Worm (Caenorhabditis elegans): ENCODE results near the gene srx-114.
A peak's percentile ranks its signal among the peaks of the same experiment; 100 is the strongest.

srx-114 gene

ce11 chrII:5463692-5464300 is 30.8 kb upstream of the srx-114 start:
- TF ChIP-seq hlh-30 (tag; optimal IDR thresholded peaks at IDR 0.05; ENCODE audit: insufficient read depth), result peak; percentile 10
- no peak for TF ChIP-seq jun-1 (tag; optimal IDR thresholded peaks at IDR 0.05)
- TF ChIP-seq nhr-28 (tag; optimal IDR thresholded peaks at IDR 0.05), result peak; percentile 48
- no peak for TF ChIP-seq zfp-2 (tag; optimal IDR thresholded peaks at IDR 0.05)
- peak in 1 of 2 experiments; percentile 10 for TF ChIP-seq lsy-2 (tag; optimal IDR thresholded peaks at IDR 0.05)
- TF ChIP-seq ceh-28 (tag; optimal IDR thresholded peaks at IDR 0.05), result no peak
- TF ChIP-seq hlh-11 (tag; optimal IDR thresholded peaks at IDR 0.05), result peak; percentile 40
- peak; percentile 21 for TF ChIP-seq nhr-11 (tag; optimal IDR thresholded peaks at IDR 0.05)
- TF ChIP-seq hmg-1.1 (GFP tag; IDR thresholded peaks at IDR 0.05), result 0 out of 2 replicates have a peak, but pooled peaks have one; percentile 32
- peak in 1 of 2 experiments; percentile 56 for TF ChIP-seq unc-62 (GFP tag; optimal IDR thresholded peaks at IDR 0.05 in 1 of 2)
- no peak for TF ChIP-seq unc-62 (tag; optimal IDR thresholded peaks at IDR 0.05)
- TF ChIP-seq mep-1 (tag; optimal IDR thresholded peaks at IDR 0.05), result peak; percentile 13

- TF ChIP-seq lin-39 (tag; optimal IDR thresholded peaks at IDR 0.05) (no peak), hif-1 (tag; optimal IDR thresholded peaks at IDR 0.05) (no peak), mdl-1 (tag; optimal IDR thresholded peaks at IDR 0.05) (no peak), nhr-25 (tag; optimal IDR thresholded peaks at IDR 0.05; ENCODE audit: borderline replicate concordance, insufficient read depth) (no peak), F37D6.2 (tag; optimal IDR thresholded peaks at IDR 0.05) (no peak), tra-1 (GFP tag; IDR thresholded peaks at IDR 0.05) (no peak), zag-1 (tag; optimal IDR thresholded peaks at IDR 0.05) (no peak), dmd-9 (GFP tag; IDR thresholded peaks at IDR 0.05) (no peak), mep-1 (tag; optimal IDR thresholded peaks at IDR 0.05) (peak; percentile 29), ceh-32 (tag; optimal IDR thresholded peaks at IDR 0.05; ENCODE audit: poor library complexity) (no peak), daf-12 (tag; optimal IDR thresholded peaks at IDR 0.05) (no peak), skn-1 (tag; optimal IDR thresholded peaks at IDR 0.05) (no peak), lin-1 (GFP tag; IDR thresholded peaks at IDR 0.05) (no peak), Y48G9A.11 (GFP tag; IDR thresholded peaks at IDR 0.05) (no peak), attf-4 (tag; optimal IDR thresholded peaks at IDR 0.05) (no peak), dve-1 (tag; optimal IDR thresholded peaks at IDR 0.05; ENCODE audit: insufficient read depth) (peak; percentile 38), ceh-82 (tag; optimal IDR thresholded peaks at IDR 0.05) (no peak), pqm-1 (tag; optimal IDR thresholded peaks at IDR 0.05) (no peak), hlh-30 (tag; optimal IDR thresholded peaks at IDR 0.05; ENCODE audit: insufficient read depth) (peak; percentile 14), ceh-20 (GFP tag; IDR thresholded peaks at IDR 0.05) (no peak), nhr-10 (tag; optimal IDR thresholded peaks at IDR 0.05) (no peak), lim-7 (GFP tag; IDR thresholded peaks at IDR 0.05) (no peak), dmd-6 (GFP tag; IDR thresholded peaks at IDR 0.05) (no peak), F10B5.3 (tag; optimal IDR thresholded peaks at IDR 0.05) (no peak), T26A8.4 (GFP tag; IDR thresholded peaks at IDR 0.05) (no peak), ztf-7 (tag; optimal IDR thresholded peaks at IDR 0.05) (no peak), ZK546.5 (tag; optimal IDR thresholded peaks at IDR 0.05) (no peak), spr-1 (tag; optimal IDR thresholded peaks at IDR 0.05) (no peak), duxl-1 (tag; optimal IDR thresholded peaks at IDR 0.05; ENCODE audit: poor library complexity) (no peak), zip-11 (GFP tag; IDR thresholded peaks at IDR 0.05) (no peak), daf-16 (GFP tag; optimal IDR thresholded peaks at IDR 0.05) (no peak), daf-16 (tag; optimal IDR thresholded peaks at IDR 0.05) (peak; percentile 58), unc-62 (GFP tag; optimal IDR thresholded peaks at IDR 0.05 in 1 of 2) (peak in 1 of 2 experiments; percentile 75), unc-62 (tag; optimal IDR thresholded peaks at IDR 0.05) (no peak), dpl-1 (GFP tag; optimal IDR thresholded peaks at IDR 0.05) (no peak), ZK337.2 (GFP tag; IDR thresholded peaks at IDR 0.05) (no peak), F44E2.7 (GFP tag; IDR thresholded peaks at IDR 0.05) (no peak), cey-2 (tag; optimal IDR thresholded peaks at IDR 0.05; ENCODE audit: borderline replicate concordance, insufficient read depth) (no peak), F49E8.2 (tag; optimal IDR thresholded peaks at IDR 0.05; ENCODE audit: borderline replicate concordance) (no peak), nhr-28 (tag; optimal IDR thresholded peaks at IDR 0.05) (peak; percentile 33), lir-3 (tag; optimal IDR thresholded peaks at IDR 0.05) (no peak), sdz-12 (GFP tag; optimal IDR thresholded peaks at IDR 0.05) (no peak)
Measured at ce11 chrII:5460911-5461310, 27.9 kb upstream of the srx-114 start.
